Worm (Caenorhabditis elegans) whole organism, late embryonic: ENCODE measurements around the gene C05B5.16.

Experiments
- T23F11.4 ChIP-seq: fragments of 200-800 bp; sonication (Bioruptor generic); optimal IDR thresholded peaks from 2 replicates; lab custom pipeline; 2018; ENCODE audit warnings: mild to moderate bottlenecking, missing genetic modification characterization, missing compliant biosample characterization
- ceh-14 ChIP-seq: sonication (generic microtip); optimal IDR thresholded peaks from 2 replicates; lab custom pipeline; 2016; ENCODE audit warnings: missing genotype, missing genetic modification characterization, missing compliant biosample characterization
- ceh-2 ChIP-seq: sonication (generic microtip); optimal IDR thresholded peaks from 2 replicates; lab custom pipeline; 2016; ENCODE audit warnings: missing genotype, missing genetic modification characterization, missing compliant biosample characterization
- ceh-30 ChIP-seq: fragments of 150-350 bp; optimal IDR thresholded peaks from 2 replicates; lab custom pipeline; 2014; ENCODE audit warnings: missing biosample characterization, missing genetic modification characterization
- ceh-34 ChIP-seq: sonication (generic microtip); optimal IDR thresholded peaks from 2 replicates; lab custom pipeline; 2016; ENCODE audit warnings: mild to moderate bottlenecking, missing genetic modification characterization, missing compliant biosample characterization
- dmd-4 ChIP-seq: sonication (generic microtip); optimal IDR thresholded peaks from 2 replicates; lab custom pipeline; 2016; ENCODE audit warnings: borderline replicate concordance, missing genetic modification characterization, missing compliant biosample characterization
- dve-1 ChIP-seq: sonication (generic microtip); optimal IDR thresholded peaks from 2 replicates; lab custom pipeline; 2017; ENCODE audit warnings: antibody characterized with exemption, mild to moderate bottlenecking, missing genetic modification characterization, missing compliant biosample characterization
- elt-2 ChIP-seq: sonication (generic microtip); optimal IDR thresholded peaks from 2 replicates; lab custom pipeline; 2016; ENCODE audit warnings: missing genetic modification reagents, missing genetic modification characterization, missing compliant biosample characterization
- eyg-1 ChIP-seq: sonication (generic microtip); optimal IDR thresholded peaks from 2 replicates; lab custom pipeline; 2016; ENCODE audit warnings: missing genotype, missing genetic modification characterization, missing compliant biosample characterization
- pag-3 ChIP-seq: sonication (generic microtip); optimal IDR thresholded peaks from 2 replicates; lab custom pipeline; 2016; ENCODE audit warnings: missing compliant biosample characterization, missing genetic modification characterization, borderline replicate concordance
- pax-1 ChIP-seq: fragments of 150-350 bp; optimal IDR thresholded peaks from 2 replicates; lab custom pipeline; 2014; ENCODE audit warnings: missing biosample characterization, missing genetic modification characterization
- pha-4 ChIP-seq: fragments of 150-350 bp; optimal IDR thresholded peaks from 2 replicates; lab custom pipeline; 2018; ENCODE audit warnings: missing biosample characterization, missing genetic modification reagents, missing genetic modification characterization
- unc-42 ChIP-seq: sonication (generic microtip); optimal IDR thresholded peaks from 2 replicates; lab custom pipeline; 2016; ENCODE audit warnings: missing genotype, missing genetic modification characterization, missing compliant biosample characterization
- unc-86 ChIP-seq: sonication (generic microtip); optimal IDR thresholded peaks from 2 replicates; lab custom pipeline; 2016; ENCODE audit warnings: missing genetic modification characterization, missing compliant biosample characterization

The C05B5.16 gene

DNA sequence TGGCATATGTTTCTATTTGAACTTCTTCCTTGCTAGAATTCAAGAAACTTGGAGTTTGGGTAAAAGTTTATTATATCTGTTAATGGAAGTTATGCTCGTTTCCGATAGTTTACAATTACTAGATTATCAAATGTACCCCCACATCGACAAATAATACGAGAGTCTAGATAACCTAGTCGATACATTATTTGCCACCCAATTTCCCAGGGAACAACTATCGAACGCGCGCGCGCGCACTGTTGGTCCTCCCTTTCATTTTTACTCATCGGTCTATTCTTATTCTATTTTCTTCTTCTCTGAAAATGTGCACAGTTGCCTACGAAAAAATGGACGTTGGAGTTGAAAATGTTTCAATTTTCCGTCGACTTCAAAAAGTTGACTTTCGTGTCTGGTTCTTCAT, 48.3 kb downstream of the C05B5.16 start, which contains the start of gene T16G12.13:
TSS of gene T16G12.13 (plus strand) at position 293 of the 400 bp plus-strand sequence.
- no peak for TF ChIP-seq elt-2 (tag; lab: Kevin White, UChicago)
- TF ChIP-seq unc-42, result no peak
- TF ChIP-seq pax-1 (tag; lab: Kevin White, UChicago), result no peak
- no peak for TF ChIP-seq dmd-4
- no peak for TF ChIP-seq ceh-2 (tag; lab: Kevin White, UChicago)
- no peak for TF ChIP-seq T23F11.4 (GFP tag; lab: Kevin White, UChicago)
- no peak for TF ChIP-seq eyg-1
- no peak for TF ChIP-seq ceh-34
- TF ChIP-seq unc-86 (tag; lab: Kevin White, UChicago), result no peak
- no peak for TF ChIP-seq ceh-14 (tag; lab: Kevin White, UChicago)
- TF ChIP-seq pag-3, result no peak
- TF ChIP-seq ceh-30, result no peak
- no peak for TF ChIP-seq dve-1 (tag; lab: Kevin White, UChicago)
- TF ChIP-seq pha-4, result no peak
